Fruit fly (Drosophila melanogaster) whole organism, prepupa: ENCODE measurements around the gene dib.
A peak's percentile ranks its signal among the peaks of the same experiment; 100 is the strongest.

Experiments used
- Blimp-1 ChIP-seq: fragments of 200-800 bp; sonication (Bioruptor generic); optimal IDR thresholded peaks from 3 replicates; lab custom pipeline; 2017; ENCODE audit warnings: missing biosample characterization, missing genetic modification characterization, mild to moderate bottlenecking, moderate library complexity, missing genetic modification reagents
- CG10631 ChIP-seq: fragments of 200-800 bp; sonication (Bioruptor generic); optimal IDR thresholded peaks from 2 replicates; lab custom pipeline; 2016; ENCODE audit warnings: missing biosample characterization, missing genetic modification characterization
- CG11762 ChIP-seq: fragments of 200-800 bp; sonication (Bioruptor generic); optimal IDR thresholded peaks from 3 replicates; lab custom pipeline; 2016; ENCODE audit warnings: missing biosample characterization, missing genetic modification characterization; ENCODE audit not compliant: insufficient read depth
- CG1621 ChIP-seq: fragments of 200-800 bp; sonication (Bioruptor generic); optimal IDR thresholded peaks from 3 replicates; lab custom pipeline; 2018; ENCODE audit warnings: missing biosample characterization, mild to moderate bottlenecking, missing genetic modification characterization
- CG16779 ChIP-seq: fragments of 200-800 bp; sonication (Bioruptor generic); optimal IDR thresholded peaks from 3 replicates; lab custom pipeline; 2017; ENCODE audit warnings: missing biosample characterization, mild to moderate bottlenecking, missing genetic modification characterization
- CG31627 ChIP-seq: fragments of 200-800 bp; sonication (Bioruptor generic); optimal IDR thresholded peaks from 3 replicates; lab custom pipeline; 2016; ENCODE audit warnings: missing biosample characterization, missing genetic modification characterization
- CG32006 ChIP-seq: fragments of 200-800 bp; sonication (Bioruptor generic); optimal IDR thresholded peaks from 3 replicates; lab custom pipeline; 2017; ENCODE audit warnings: missing biosample characterization, mild to moderate bottlenecking, missing genetic modification characterization
- CG3919 ChIP-seq: fragments of 200-800 bp; sonication (Bioruptor generic); optimal IDR thresholded peaks from 3 replicates; lab custom pipeline; 2016; ENCODE audit warnings: missing biosample characterization, missing genetic modification characterization
- CG6276 ChIP-seq: fragments of 200-800 bp; sonication (Bioruptor generic); optimal IDR thresholded peaks from 2 replicates; lab custom pipeline; 2017; ENCODE audit warnings: missing biosample characterization, mild to moderate bottlenecking, missing genetic modification characterization
- CG6854 ChIP-seq: fragments of 200-800 bp; sonication (Bioruptor generic); optimal IDR thresholded peaks from 2 replicates; lab custom pipeline; 2017; ENCODE audit warnings: missing biosample characterization, mild to moderate bottlenecking, missing genetic modification characterization
- CG9139 ChIP-seq: fragments of 200-800 bp; sonication (Bioruptor generic); optimal IDR thresholded peaks from 3 replicates; lab custom pipeline; 2017; ENCODE audit warnings: missing biosample characterization, mild to moderate bottlenecking, missing genetic modification characterization
- Eip75B ChIP-seq: fragments of 200-800 bp; sonication (Bioruptor generic); optimal IDR thresholded peaks from 3 replicates; lab custom pipeline; 2016; ENCODE audit warnings: missing biosample characterization, missing genetic modification characterization
- Eip78C ChIP-seq: fragments of 200-800 bp; sonication (Bioruptor generic); peaks from one replicate; lab custom pipeline; 2016; ENCODE audit warnings: missing biosample characterization, missing genetic modification characterization
- Eip93F ChIP-seq: fragments of 200-800 bp; sonication (Bioruptor generic); optimal IDR thresholded peaks from 2 replicates; lab custom pipeline; 2016; ENCODE audit warnings: missing biosample characterization, mild to moderate bottlenecking, missing genetic modification characterization
- Ets96B ChIP-seq: fragments of 200-800 bp; optimal IDR thresholded peaks from 2 replicates; lab custom pipeline; 2019; ENCODE audit warnings: missing biosample characterization, mild to moderate bottlenecking, missing genetic modification characterization, moderate library complexity
- Gug ChIP-seq: fragments of 200-800 bp; sonication (Bioruptor generic); IDR thresholded peaks from 2 replicates; pipeline ENCODE4 v1.3.6; 2022; ENCODE audit warnings: missing biosample characterization, missing genetic modification characterization
- Hr38 ChIP-seq: sonication (Bioruptor generic); optimal IDR thresholded peaks from 2 replicates; lab custom pipeline; 2016; ENCODE audit warnings: missing biosample characterization, missing genetic modification characterization
- Hr4 ChIP-seq: fragments of 200-800 bp; sonication (Bioruptor generic); optimal IDR thresholded peaks from 3 replicates; lab custom pipeline; 2016; ENCODE audit warnings: missing biosample characterization, missing genetic modification characterization
- OdsH ChIP-seq: fragments of 200-800 bp; sonication (Bioruptor generic); optimal IDR thresholded peaks from 3 replicates; lab custom pipeline; 2016; ENCODE audit warnings: missing biosample characterization, missing genetic modification characterization
- Smox ChIP-seq: fragments of 200-800 bp; sonication (Bioruptor generic); optimal IDR thresholded peaks from 3 replicates; lab custom pipeline; 2016; ENCODE audit warnings: missing biosample characterization, missing genetic modification characterization
- Sox14 ChIP-seq: fragments of 200-800 bp; sonication (Bioruptor generic); optimal IDR thresholded peaks from 3 replicates; lab custom pipeline; 2016; ENCODE audit warnings: missing biosample characterization, missing genetic modification characterization
- Sox15 ChIP-seq: fragments of 200-800 bp; sonication (Bioruptor generic); optimal IDR thresholded peaks from 3 replicates; lab custom pipeline; 2016; ENCODE audit warnings: missing biosample characterization, missing genetic modification characterization
- acj6 ChIP-seq: fragments of 200-800 bp; sonication (Bioruptor generic); optimal IDR thresholded peaks from 3 replicates; lab custom pipeline; 2016; ENCODE audit warnings: missing biosample characterization, missing genetic modification characterization
- cyc ChIP-seq: fragments of 200-800 bp; sonication (Bioruptor generic); optimal IDR thresholded peaks from 3 replicates; lab custom pipeline; 2016; ENCODE audit warnings: missing biosample characterization, missing genetic modification characterization
- dac ChIP-seq: fragments of 200-800 bp; sonication (Bioruptor generic); optimal IDR thresholded peaks from 2 replicates; lab custom pipeline; 2017; ENCODE audit warnings: missing biosample characterization, mild to moderate bottlenecking, missing genetic modification characterization
- esn ChIP-seq: fragments of 200-800 bp; sonication (Bioruptor generic); optimal IDR thresholded peaks from 2 replicates; lab custom pipeline; 2016; ENCODE audit warnings: missing biosample characterization, mild to moderate bottlenecking, missing genetic modification characterization, moderate library complexity
- fd59A ChIP-seq: fragments of 200-800 bp; sonication (Bioruptor generic); optimal IDR thresholded peaks from 2 replicates; lab custom pipeline; 2017; ENCODE audit warnings: missing biosample characterization, mild to moderate bottlenecking, missing genetic modification characterization, missing genetic modification reagents
- fkh ChIP-seq: fragments of 200-800 bp; sonication (Bioruptor generic); optimal IDR thresholded peaks from 3 replicates; lab custom pipeline; 2017; ENCODE audit warnings: missing biosample characterization, mild to moderate bottlenecking, missing genetic modification characterization, moderate library complexity
- lz ChIP-seq: fragments of 200-800 bp; sonication (Bioruptor generic); optimal IDR thresholded peaks from 3 replicates; lab custom pipeline; 2016; ENCODE audit warnings: missing biosample characterization, missing genetic modification characterization
- pdm3 ChIP-seq: fragments of 200-800 bp; sonication (Bioruptor generic); optimal IDR thresholded peaks from 3 replicates; lab custom pipeline; 2016; ENCODE audit warnings: missing biosample characterization, missing genetic modification characterization
- spab ChIP-seq: fragments of 200-800 bp; sonication (Bioruptor generic); optimal IDR thresholded peaks from 2 replicates; lab custom pipeline; 2017; ENCODE audit warnings: missing biosample characterization, mild to moderate bottlenecking, missing genetic modification characterization, missing genetic modification reagents
- ss ChIP-seq, 2 experiments: fragments of 200-800 bp; sonication (Bioruptor generic); optimal IDR thresholded peaks; 2 replicates in 1 of 2; 3 replicates in 1 of 2; lab custom pipeline; 2017 to 2018; ENCODE audit warnings: mild to moderate bottlenecking in 2 of 2, missing biosample characterization in 2 of 2, missing genetic modification characterization in 2 of 2, moderate library complexity in 1 of 2
- svp ChIP-seq: fragments of 200-800 bp; sonication (Bioruptor generic); peaks from one replicate; lab custom pipeline; 2016; ENCODE audit warnings: missing biosample characterization, missing genetic modification characterization
- topi ChIP-seq: fragments of 200-800 bp; sonication (Bioruptor generic); optimal IDR thresholded peaks from 3 replicates; lab custom pipeline; 2016; ENCODE audit warnings: missing biosample characterization, missing genetic modification characterization
- vri ChIP-seq: fragments of 200-800 bp; sonication (Bioruptor generic); optimal IDR thresholded peaks from 3 replicates; lab custom pipeline; 2016; ENCODE audit warnings: missing biosample characterization, mild to moderate bottlenecking, missing genetic modification characterization

The dib gene

DNA sequence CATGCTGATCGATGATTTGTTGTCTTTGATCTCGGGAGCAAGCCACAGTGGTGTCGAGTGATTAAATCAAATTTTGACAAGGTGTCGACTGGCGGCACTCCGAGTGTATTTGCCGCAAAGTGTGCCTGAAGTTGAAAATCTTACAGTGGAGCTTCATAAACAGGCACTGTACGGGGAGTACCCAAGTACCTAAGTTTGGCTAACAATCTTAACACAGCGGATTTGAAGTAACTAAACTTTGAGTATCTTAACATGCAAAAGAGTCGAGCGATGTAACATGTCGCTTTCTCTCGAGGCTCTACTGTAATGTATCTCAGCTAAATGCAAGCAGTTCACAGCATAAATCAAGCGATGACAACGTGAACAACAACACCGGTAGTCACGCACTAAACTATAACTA is 45.3 kb upstream of the dib start (continued):
- TF ChIP-seq Hr4 (GFP tag; lab: Kevin White, UChicago) (peak; percentile 45), dac (GFP tag; lab: Kevin White, UChicago) (no peak), CG31627 (peak; percentile 11), ss (GFP tag; optimal IDR thresholded peaks at IDR 0.05; lab: Kevin White, UChicago) (no peak), Gug (GFP tag; lab: Robert Waterston, UW) (peak; percentile 27; the same call in 1 of the 2 replicates), CG6276 (GFP tag; lab: Kevin White, UChicago) (no peak), esn (GFP tag; lab: Kevin White, UChicago) (no peak), spab (GFP tag; lab: Kevin White, UChicago) (no peak)

DNA sequence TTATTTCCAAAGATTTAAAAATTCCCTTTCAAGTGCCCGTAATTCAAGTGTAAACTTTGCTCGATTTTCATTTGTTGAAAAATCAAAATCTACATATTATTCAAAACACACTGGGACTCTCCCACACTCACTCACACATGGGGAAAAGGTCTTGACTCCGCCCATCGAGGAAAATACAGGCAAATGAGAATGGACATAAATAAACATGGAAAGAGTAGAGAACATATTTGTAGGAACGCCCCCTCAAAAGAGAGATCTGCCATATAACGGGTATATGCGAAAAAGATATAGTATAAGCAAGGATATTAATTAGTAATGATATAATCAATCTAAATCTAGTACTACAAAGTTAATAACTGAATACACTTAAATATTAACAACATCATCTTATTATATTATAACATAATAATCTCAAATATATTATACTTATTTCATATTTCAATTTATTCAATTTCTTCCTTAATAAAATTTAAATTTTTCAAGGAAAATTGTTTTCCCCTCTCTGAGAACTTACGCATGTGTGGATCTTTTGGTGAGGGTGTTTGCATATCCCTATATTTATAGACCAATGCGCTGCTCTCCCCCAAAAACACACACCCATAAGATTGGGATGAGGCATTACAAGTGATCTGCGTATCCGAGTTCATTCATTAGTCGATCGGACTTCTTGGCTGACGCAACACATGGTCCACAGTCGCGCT is 43.7 kb upstream of the dib start, which contains the start of gene FoxL1:
TSS of gene FoxL1 (plus strand) at position 651 of the 701 bp plus-strand sequence.
- TF ChIP-seq CG31627 (no peak), CG3919 (GFP tag; lab: Kevin White, UChicago) (no peak), Sox15 (GFP tag; lab: Kevin White, UChicago) (no peak), Eip78C (GFP tag; lab: Kevin White, UChicago) (no peak), Smox (GFP tag; lab: Kevin White, UChicago) (no peak), CG6854 (GFP tag; lab: Kevin White, UChicago) (no peak), OdsH (no peak), CG6276 (GFP tag; lab: Kevin White, UChicago) (no peak), CG11762 (no peak), Eip75B (GFP tag; lab: Kevin White, UChicago) (no peak)

DNA sequence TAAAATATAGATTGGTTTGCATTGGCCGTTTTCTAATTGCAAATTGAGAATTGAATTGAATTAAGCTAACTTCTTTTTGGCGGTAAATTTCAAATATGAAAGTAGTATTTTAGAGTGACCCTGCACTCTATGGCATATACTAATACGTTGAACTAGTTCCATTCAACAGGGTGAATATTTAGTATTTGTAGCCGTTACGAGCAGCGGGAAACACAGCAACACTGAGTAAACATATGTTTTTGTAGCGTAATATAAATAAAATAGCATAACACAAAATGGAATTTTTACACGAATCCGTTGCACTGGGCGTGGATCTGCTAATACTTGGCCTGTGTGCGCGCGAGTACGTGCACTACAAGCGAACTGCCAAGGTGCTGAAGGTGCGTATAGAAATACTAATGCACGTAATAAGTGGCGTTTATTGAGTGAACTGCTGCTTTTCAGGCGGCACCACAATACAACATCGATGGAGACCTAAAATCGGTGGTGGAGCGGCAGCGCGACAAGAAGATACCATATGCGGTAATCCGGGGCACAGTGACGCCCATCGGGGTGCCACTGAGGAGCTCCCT is 40.7 kb upstream of the dib start, which contains the start of gene Mul1:
TSS of gene Mul1 (plus strand) at position 198 of the 572 bp plus-strand sequence.
- TF ChIP-seq lz, result no peak
- peak; percentile 28 for TF ChIP-seq vri (GFP tag; lab: Kevin White, UChicago)
- no peak for TF ChIP-seq CG3919 (GFP tag; lab: Kevin White, UChicago)
- TF ChIP-seq Blimp-1, result no peak
- TF ChIP-seq Gug (GFP tag; lab: Robert Waterston, UW), result no peak
- no peak for TF ChIP-seq CG9139
- no peak for TF ChIP-seq Ets96B (tag; lab: Kevin White, UChicago)
- no peak for TF ChIP-seq CG10631 (GFP tag; lab: Kevin White, UChicago)
- no peak for TF ChIP-seq Sox15 (GFP tag; lab: Kevin White, UChicago)
- peak; percentile 5 for TF ChIP-seq esn (GFP tag; lab: Kevin White, UChicago)
- no peak for TF ChIP-seq cyc (GFP tag; lab: Kevin White, UChicago)
- no peak for TF ChIP-seq fd59A (GFP tag; lab: Kevin White, UChicago)
- no peak for TF ChIP-seq svp (GFP tag; lab: Kevin White, UChicago)
- no peak for TF ChIP-seq CG1621
- TF ChIP-seq acj6 (GFP tag; lab: Kevin White, UChicago), result no peak
- no peak for TF ChIP-seq Sox14
- no peak for TF ChIP-seq topi
- no peak for TF ChIP-seq OdsH
- no peak for TF ChIP-seq dac (GFP tag; lab: Kevin White, UChicago)
- no peak for TF ChIP-seq pdm3
- TF ChIP-seq Hr38 (GFP tag; lab: Kevin White, UChicago), result no peak
- no peak for TF ChIP-seq CG32006
- no peak for TF ChIP-seq CG16779
- TF ChIP-seq Eip93F (GFP tag; lab: Kevin White, UChicago), result no peak
- peak; percentile 90 for TF ChIP-seq fkh

DNA sequence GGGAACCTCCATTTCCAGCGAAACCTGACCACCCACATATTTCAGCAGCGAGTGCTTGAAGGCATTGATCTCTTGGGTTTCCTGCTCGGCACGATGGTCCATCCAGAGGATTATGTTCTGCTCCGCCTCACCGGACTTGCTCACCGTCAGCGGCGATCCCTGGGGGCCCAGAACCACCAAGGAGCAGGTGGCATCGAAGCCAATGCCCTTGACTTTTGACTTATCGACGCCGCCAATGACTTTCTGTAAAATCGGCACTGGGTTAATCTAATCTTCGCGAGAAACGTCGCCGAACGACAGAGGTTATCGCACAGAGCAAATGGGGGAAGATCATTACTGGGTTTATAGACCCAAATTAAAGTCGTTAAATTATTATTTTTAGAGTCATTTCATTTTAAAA is 37.6 kb upstream of the dib start:
- TF ChIP-seq Eip75B (GFP tag; lab: Kevin White, UChicago) (no peak), svp (GFP tag; lab: Kevin White, UChicago) (peak; percentile 91)
